Fruit fly (Drosophila melanogaster) whole organism, embryonic: ENCODE measurements around the gene Ocrl.

Source experiments
- Adf1 ChIP-seq: fragments of 200-800 bp; sonication (Bioruptor generic); IDR thresholded peaks from 2 replicates; pipeline ENCODE4 v1.3.6; 2022; ENCODE audit warnings: missing biosample characterization, missing genetic modification characterization
- BEAF-32 ChIP-seq: fragments of 200-800 bp; sonication (Bioruptor generic); optimal IDR thresholded peaks from 3 replicates; lab custom pipeline; 2017; ENCODE audit warnings: missing biosample characterization, missing genetic modification characterization, mild to moderate bottlenecking, moderate library complexity, missing genetic modification reagents
- CG10147 ChIP-seq: fragments of 200-800 bp; sonication (Bioruptor generic); optimal IDR thresholded peaks from 2 replicates; lab custom pipeline; 2019; ENCODE audit warnings: missing biosample characterization, mild to moderate bottlenecking, missing genetic modification characterization, moderate library complexity
- CG10543 ChIP-seq: fragments of 200-800 bp; sonication (Bioruptor generic); optimal IDR thresholded peaks from 3 replicates; lab custom pipeline; 2017; ENCODE audit warnings: missing biosample characterization, mild to moderate bottlenecking, missing genetic modification characterization, moderate library complexity
- CG11504 ChIP-seq: fragments of 200-800 bp; sonication (Bioruptor generic); optimal IDR thresholded peaks from 3 replicates; lab custom pipeline; 2019; ENCODE audit warnings: missing biosample characterization, mild to moderate bottlenecking, missing genetic modification characterization, moderate library complexity
- CG16813 ChIP-seq: fragments of 200-800 bp; sonication (Bioruptor generic); IDR thresholded peaks from 3 replicates; pipeline ENCODE4 v1.3.6; 2022; ENCODE audit warnings: missing biosample characterization, missing genetic modification characterization; ENCODE audit not compliant: partially characterized antibody
- CG17186 ChIP-seq: fragments of 200-800 bp; sonication (Bioruptor generic); optimal IDR thresholded peaks from 3 replicates; lab custom pipeline; 2017; ENCODE audit warnings: missing biosample characterization, missing genetic modification reagents, missing genetic modification characterization
- CG2116 ChIP-seq: fragments of 200-800 bp; sonication (Bioruptor generic); optimal IDR thresholded peaks from 3 replicates; lab custom pipeline; 2018; ENCODE audit warnings: missing biosample characterization, mild to moderate bottlenecking, missing genetic modification characterization
- CG2120 ChIP-seq: fragments of 200-800 bp; sonication (Bioruptor generic); optimal IDR thresholded peaks from 3 replicates; lab custom pipeline; 2016; ENCODE audit warnings: missing biosample characterization, missing genetic modification characterization
- CG2889 ChIP-seq: fragments of 200-800 bp; sonication (Bioruptor generic); IDR thresholded peaks from 3 replicates; pipeline ENCODE4 v1.3.6; 2022; ENCODE audit warnings: missing biosample characterization, missing genetic modification characterization
- CG32532 ChIP-seq: fragments of 200-800 bp; sonication (Bioruptor generic); IDR thresholded peaks from 2 replicates; pipeline ENCODE4 v1.3.6; 2022; ENCODE audit warnings: missing biosample characterization, missing genetic modification characterization
- CG3281 ChIP-seq: fragments of 200-800 bp; sonication (Bioruptor generic); optimal IDR thresholded peaks from 3 replicates; lab custom pipeline; 2017; ENCODE audit warnings: missing biosample characterization, mild to moderate bottlenecking, missing genetic modification characterization
- CG6254 ChIP-seq: fragments of 200-800 bp; sonication (Bioruptor generic); optimal IDR thresholded peaks from 3 replicates; lab custom pipeline; 2017; ENCODE audit warnings: mild to moderate bottlenecking, missing biosample characterization, missing genetic modification reagents, missing genetic modification characterization
- CG8924 ChIP-seq: fragments of 200-800 bp; optimal IDR thresholded peaks from 3 replicates; lab custom pipeline; 2019; ENCODE audit warnings: missing biosample characterization, mild to moderate bottlenecking, missing genetic modification characterization, moderate library complexity
- CG9797 ChIP-seq: fragments of 200-800 bp; sonication (Bioruptor generic); optimal IDR thresholded peaks from 3 replicates; lab custom pipeline; 2018; ENCODE audit warnings: missing biosample characterization, mild to moderate bottlenecking, missing genetic modification characterization
- D19B ChIP-seq: fragments of 200-800 bp; sonication (Bioruptor generic); optimal IDR thresholded peaks from 2 replicates; lab custom pipeline; 2017; ENCODE audit warnings: missing biosample characterization, mild to moderate bottlenecking, missing genetic modification characterization
- Doc2 ChIP-seq: fragments of 200-800 bp; sonication (Bioruptor generic); IDR thresholded peaks from 2 replicates; pipeline ENCODE4 v1.3.6; 2022; ENCODE audit warnings: missing biosample characterization, missing genetic modification characterization
- Doc3 ChIP-seq: fragments of 200-800 bp; sonication (Bioruptor generic); IDR thresholded peaks from 3 replicates; pipeline ENCODE4 v1.3.6; 2022; ENCODE audit warnings: missing biosample characterization, missing genetic modification characterization; ENCODE audit not compliant: partially characterized antibody
- Dp ChIP-seq: fragments of 200-800 bp; sonication (Bioruptor generic); optimal IDR thresholded peaks from 2 replicates; lab custom pipeline; 2018; ENCODE audit warnings: missing biosample characterization, mild to moderate bottlenecking, missing genetic modification characterization, moderate library complexity
- Dref ChIP-seq: fragments of 200-800 bp; sonication (Bioruptor generic); IDR thresholded peaks from 2 replicates; pipeline ENCODE4 v1.3.6; 2022; ENCODE audit warnings: missing biosample characterization, missing genetic modification characterization
- HLHmδ ChIP-seq: fragments of 200-800 bp; sonication (Bioruptor generic); optimal IDR thresholded peaks from 2 replicates; lab custom pipeline; 2018; ENCODE audit warnings: missing biosample characterization, mild to moderate bottlenecking, missing genetic modification characterization, moderate library complexity
- Lpt ChIP-seq: fragments of >200 bp; optimal IDR thresholded peaks from 2 replicates; lab custom pipeline; 2018; ENCODE audit warnings: missing biosample characterization, missing genetic modification characterization
- MESR4 ChIP-seq: fragments of 200-800 bp; sonication (Bioruptor generic); optimal IDR thresholded peaks from 2 replicates; lab custom pipeline; 2018; ENCODE audit warnings: missing biosample characterization, mild to moderate bottlenecking, missing genetic modification characterization, moderate library complexity
- Mad ChIP-seq: fragments of 200-800 bp; sonication (Bioruptor generic); optimal IDR thresholded peaks from 2 replicates; lab custom pipeline; 2016; ENCODE audit warnings: missing biosample characterization, missing genetic modification characterization
- Myb ChIP-seq: fragments of 200-800 bp; sonication (Bioruptor generic); optimal IDR thresholded peaks from 2 replicates; lab custom pipeline; 2016; ENCODE audit warnings: missing biosample characterization, missing genetic modification characterization
- NC2α ChIP-seq: fragments of 200-800 bp; sonication (Bioruptor generic); optimal IDR thresholded peaks from 2 replicates; lab custom pipeline; 2016; ENCODE audit warnings: missing biosample characterization, missing genetic modification characterization
- NFAT ChIP-seq: fragments of 200-800 bp; sonication (Bioruptor generic); IDR thresholded peaks from 2 replicates; pipeline ENCODE4 v1.3.6; 2022; ENCODE audit warnings: missing biosample characterization, missing genetic modification characterization
- Nf-YC ChIP-seq: fragments of 200-800 bp; optimal IDR thresholded peaks from 3 replicates; lab custom pipeline; 2019; ENCODE audit warnings: missing biosample characterization, mild to moderate bottlenecking, missing genetic modification characterization, moderate library complexity
- NfI ChIP-seq: fragments of 200-800 bp; sonication (Bioruptor generic); optimal IDR thresholded peaks from 3 replicates; lab custom pipeline; 2018; ENCODE audit warnings: missing biosample characterization, mild to moderate bottlenecking, missing genetic modification characterization, moderate library complexity
- Rx ChIP-seq: fragments of 200-800 bp; sonication (Bioruptor generic); IDR thresholded peaks from 2 replicates; pipeline ENCODE4 v1.3.6; 2022; ENCODE audit warnings: missing biosample characterization, missing genetic modification characterization
- Scr ChIP-seq: fragments of 200-800 bp; sonication (Bioruptor generic); IDR thresholded peaks from 2 replicates; pipeline ENCODE4 v1.3.6; 2022; ENCODE audit warnings: missing biosample characterization, missing genetic modification characterization; ENCODE audit not compliant: partially characterized antibody
- chif ChIP-seq, 2 experiments: fragments of 200-800 bp; sonication (Bioruptor generic); optimal IDR thresholded peaks; 3 replicates each; lab custom pipeline; 2016; ENCODE audit warnings: missing biosample characterization in 2 of 2, missing genetic modification characterization in 2 of 2
- ci ChIP-seq: fragments of 200-800 bp; sonication (Bioruptor generic); IDR thresholded peaks from 3 replicates; pipeline ENCODE4 v1.3.6; 2022; ENCODE audit warnings: missing biosample characterization, missing genetic modification characterization
- corto ChIP-seq: fragments of 200-800 bp; sonication (Bioruptor generic); optimal IDR thresholded peaks from 2 replicates; lab custom pipeline; 2016; ENCODE audit warnings: missing biosample characterization, mild to moderate bottlenecking, missing genetic modification characterization, moderate library complexity
- exex ChIP-seq: fragments of 200-800 bp; sonication (Bioruptor generic); optimal IDR thresholded peaks from 4 replicates; lab custom pipeline; 2018; ENCODE audit warnings: missing biosample characterization, mild to moderate bottlenecking, missing genetic modification characterization, moderate library complexity
- gt ChIP-seq: fragments of 200-800 bp; sonication (Bioruptor generic); IDR thresholded peaks from 2 replicates; pipeline ENCODE4 v1.3.6; 2022; ENCODE audit warnings: missing biosample characterization, missing genetic modification characterization
- ham ChIP-seq: fragments of 200-800 bp; sonication (Bioruptor generic); IDR thresholded peaks from 2 replicates; pipeline ENCODE4 v1.3.6; 2022; ENCODE audit warnings: missing biosample characterization, missing genetic modification characterization
- insv ChIP-seq, 2 experiments: fragments of 200-800 bp; sonication (Bioruptor generic); optimal IDR thresholded peaks; 3 replicates each; lab custom pipeline; 2016 to 2018; ENCODE audit warnings: missing biosample characterization in 2 of 2, missing genetic modification characterization in 2 of 2
- klu ChIP-seq: fragments of 200-800 bp; sonication (Bioruptor generic); IDR thresholded peaks from 2 replicates; pipeline ENCODE4 v1.3.6; 2022; ENCODE audit warnings: missing biosample characterization, missing genetic modification characterization
- mam ChIP-seq: fragments of 200-800 bp; sonication (Bioruptor generic); optimal IDR thresholded peaks from 3 replicates; lab custom pipeline; 2016; ENCODE audit warnings: missing biosample characterization, missing genetic modification characterization
- sens ChIP-seq: fragments of 200-800 bp; sonication (Bioruptor generic); peaks from one replicate; lab custom pipeline; 2016; ENCODE audit warnings: missing biosample characterization, missing genetic modification characterization
- sna ChIP-seq: fragments of 200-800 bp; sonication (Bioruptor generic); IDR thresholded peaks from 2 replicates; pipeline ENCODE4 v1.3.6; 2022; ENCODE audit warnings: missing biosample characterization, missing genetic modification characterization; ENCODE audit not compliant: partially characterized antibody
- sr ChIP-seq: fragments of 200-800 bp; sonication (Bioruptor generic); IDR thresholded peaks from 3 replicates; pipeline ENCODE4 v1.3.6; 2022; ENCODE audit warnings: missing biosample characterization, missing genetic modification characterization
- stwl ChIP-seq: fragments of 200-800 bp; sonication (Bioruptor generic); optimal IDR thresholded peaks from 3 replicates; lab custom pipeline; 2018; ENCODE audit warnings: missing biosample characterization, mild to moderate bottlenecking, missing genetic modification characterization, moderate library complexity
- sug ChIP-seq: fragments of 200-800 bp; optimal IDR thresholded peaks from 2 replicates; lab custom pipeline; 2019; ENCODE audit warnings: missing biosample characterization, mild to moderate bottlenecking, missing genetic modification characterization, moderate library complexity
- trem ChIP-seq: fragments of 200-800 bp; optimal IDR thresholded peaks from 3 replicates; lab custom pipeline; 2019; ENCODE audit warnings: missing biosample characterization, mild to moderate bottlenecking, missing genetic modification characterization, moderate library complexity
- twi ChIP-seq: fragments of 200-800 bp; optimal IDR thresholded peaks from 2 replicates; lab custom pipeline; 2019; ENCODE audit warnings: missing biosample characterization, mild to moderate bottlenecking, missing genetic modification characterization, moderate library complexity
- vfl ChIP-seq: fragments of 200-800 bp; sonication (Bioruptor generic); optimal IDR thresholded peaks from 2 replicates; lab custom pipeline; 2016; ENCODE audit warnings: missing biosample characterization, missing genetic modification characterization
- zfh1 ChIP-seq: fragments of 200-800 bp; sonication (Bioruptor generic); IDR thresholded peaks from 3 replicates; pipeline ENCODE4 v1.3.6; 2022; ENCODE audit warnings: missing biosample characterization, missing genetic modification characterization

Ocrl gene

dm6 chrX:1927473-1928306 is 4.9 kb downstream of the Ocrl start, which contains the start of gene CG11596 (continued):
- TF ChIP-seq sna (GFP tag; lab: Robert Waterston, UW): 0 out of 2 replicates have a peak, but pooled peaks have one; percentile 34
- TF ChIP-seq gt (GFP tag; lab: Robert Waterston, UW): no peak
- peak; percentile 30 for TF ChIP-seq stwl (tag; lab: Kevin White, UChicago)
- no peak for TF ChIP-seq CG17186 (GFP tag; lab: Kevin White, UChicago)
- TF ChIP-seq Dp (GFP tag; lab: Kevin White, UChicago): peak; percentile 93
- TF ChIP-seq corto (GFP tag; lab: Kevin White, UChicago): no peak
- TF ChIP-seq vfl (GFP tag; lab: Kevin White, UChicago): no peak
- peak; percentile 20 for TF ChIP-seq Nf-YC
- TF ChIP-seq CG6254 (GFP tag; lab: Kevin White, UChicago): no peak
- TF ChIP-seq CG10147 (GFP tag; lab: Kevin White, UChicago): no peak
- TF ChIP-seq twi (tag; lab: Kevin White, UChicago): peak; percentile 52
- no peak for TF ChIP-seq Lpt (GFP tag; lab: Kevin White, UChicago)
- no peak for TF ChIP-seq chif (GFP tag; optimal IDR thresholded peaks at IDR 0.05; lab: Kevin White, UChicago)
- TF ChIP-seq CG32532 (GFP tag; lab: Robert Waterston, UW): peak; percentile 19; the same call in 1 of the 2 replicates
- no peak for TF ChIP-seq CG11504 (tag; lab: Kevin White, UChicago)
- no peak for TF ChIP-seq Mad
- peak; percentile 60 for TF ChIP-seq Adf1 (GFP tag; lab: Robert Waterston, UW)
- TF ChIP-seq CG2116 (GFP tag; lab: Kevin White, UChicago): peak; percentile 63
- no peak for TF ChIP-seq HLHmδ (GFP tag; lab: Kevin White, UChicago)
- peak; percentile 13 for TF ChIP-seq mam (GFP tag; lab: Kevin White, UChicago)
- TF ChIP-seq CG10543 (GFP tag; lab: Kevin White, UChicago): peak; percentile 39
- TF ChIP-seq Dref: peak; percentile 79
- TF ChIP-seq NC2α (GFP tag; lab: Kevin White, UChicago): no peak
- no peak for TF ChIP-seq NFAT (GFP tag; lab: Robert Waterston, UW)
- TF ChIP-seq D19B: no peak
- TF ChIP-seq klu (GFP tag; lab: Robert Waterston, UW): no peak
- TF ChIP-seq CG3281 (GFP tag; lab: Kevin White, UChicago): no peak
- 0 out of 2 replicates have a peak, but pooled peaks have one; percentile 21 for TF ChIP-seq Scr (GFP tag; lab: Robert Waterston, UW)
- no peak for TF ChIP-seq sr (GFP tag; lab: Robert Waterston, UW)
- TF ChIP-seq ham: no peak
- no peak for TF ChIP-seq Doc3 (GFP tag; lab: Robert Waterston, UW)
- peak; percentile 55 for TF ChIP-seq Myb (GFP tag; lab: Kevin White, UChicago)
- no peak for TF ChIP-seq CG2889
- TF ChIP-seq sug: peak; percentile 57
- no peak for TF ChIP-seq NfI (GFP tag; lab: Kevin White, UChicago)
- TF ChIP-seq MESR4 (GFP tag; lab: Kevin White, UChicago): peak; percentile 50
- TF ChIP-seq ci: peak; percentile 6; the same call in 1 of the 3 replicates
- 0 out of 3 replicates have a peak, but pooled peaks have one; percentile 23 for TF ChIP-seq zfh1
- peak; percentile 46 for TF ChIP-seq trem (tag; lab: Kevin White, UChicago)
- peak; percentile 47 for TF ChIP-seq CG2120
- TF ChIP-seq exex (tag; lab: Kevin White, UChicago): peak; percentile 58
- TF ChIP-seq Rx (GFP tag; lab: Robert Waterston, UW): 0 out of 2 replicates have a peak, but pooled peaks have one; percentile 11
- peak; percentile 71 for TF ChIP-seq CG9797 (GFP tag; lab: Kevin White, UChicago)
- no peak for TF ChIP-seq Doc2 (GFP tag; lab: Robert Waterston, UW)
- TF ChIP-seq sens: peak; percentile 56
- peak; percentile 51 for TF ChIP-seq BEAF-32 (GFP tag; lab: Kevin White, UChicago)
- peak in 1 of 2 experiments; percentile 2 for TF ChIP-seq insv (GFP tag; optimal IDR thresholded peaks at IDR 0.05; lab: Kevin White, UChicago)
- no peak for TF ChIP-seq CG16813 (GFP tag; lab: Robert Waterston, UW)
- TF ChIP-seq CG8924 (tag; lab: Kevin White, UChicago): peak; percentile 1
